Worm (Caenorhabditis elegans) whole organism, L2 larva: Measurements from ENCODE around the gene irld-18.
A peak's percentile ranks its signal among the peaks of the same experiment; 100 is the strongest.

Source experiments
- C34F6.9 ChIP-seq: fragments of 150-350 bp; optimal IDR thresholded peaks from 2 replicates; lab custom pipeline; 2014; ENCODE audit warnings: missing biosample characterization, missing genetic modification characterization
- F13H6.1 ChIP-seq: sonication (generic microtip); optimal IDR thresholded peaks from 2 replicates; lab custom pipeline; 2016; ENCODE audit warnings: missing genetic modification characterization, missing compliant biosample characterization
- R02D3.7 ChIP-seq: fragments of 150-350 bp; optimal IDR thresholded peaks from 2 replicates; lab custom pipeline; 2014; ENCODE audit warnings: missing biosample characterization, missing genetic modification characterization
- Y55F3AM.14 ChIP-seq: fragments of 200-800 bp; sonication (Bioruptor generic); optimal IDR thresholded peaks from 2 replicates; lab custom pipeline; 2018; ENCODE audit warnings: mild to moderate bottlenecking, missing genetic modification characterization, missing compliant biosample characterization
- ZK546.5 ChIP-seq: sonication (generic microtip); optimal IDR thresholded peaks from 2 replicates; lab custom pipeline; 2017; ENCODE audit warnings: missing biosample characterization, missing genetic modification characterization
- alr-1 ChIP-seq: fragments of 150-350 bp; optimal IDR thresholded peaks from 2 replicates; lab custom pipeline; 2014; ENCODE audit warnings: missing biosample characterization, missing genetic modification characterization
- aly-2 ChIP-seq: fragments of 150-350 bp; optimal IDR thresholded peaks from 2 replicates; lab custom pipeline; 2014; ENCODE audit warnings: missing biosample characterization, missing genetic modification characterization
- ama-1 ChIP-seq: fragments of 150-350 bp; optimal IDR thresholded peaks from 2 replicates; lab custom pipeline; 2018; ENCODE audit warnings: inconsistent platforms
- blmp-1 ChIP-seq: sonication (generic microtip); optimal IDR thresholded peaks from 2 replicates; lab custom pipeline; 2017; ENCODE audit warnings: missing genetic modification characterization, mild to moderate bottlenecking, missing compliant biosample characterization, antibody characterized with exemption, moderate library complexity; ENCODE audit not compliant: insufficient read depth
- ceh-16 ChIP-seq: fragments of 150-350 bp; optimal IDR thresholded peaks from 2 replicates; lab custom pipeline; 2014; ENCODE audit warnings: missing biosample characterization, missing genetic modification characterization
- ceh-82 ChIP-seq: fragments of 150-350 bp; optimal IDR thresholded peaks from 2 replicates; lab custom pipeline; 2014; ENCODE audit warnings: missing biosample characterization, missing genetic modification characterization
- crh-2 ChIP-seq: sonication (generic microtip); optimal IDR thresholded peaks from 2 replicates; lab custom pipeline; 2017; ENCODE audit warnings: missing biosample characterization, missing genetic modification characterization
- dmd-4 ChIP-seq: sonication (generic microtip); optimal IDR thresholded peaks from 2 replicates; lab custom pipeline; 2017; ENCODE audit warnings: missing biosample characterization, missing genetic modification characterization
- egl-27 ChIP-seq: sonication (generic microtip); optimal IDR thresholded peaks from 3 replicates; lab custom pipeline; 2017; ENCODE audit warnings: missing biosample characterization, missing genetic modification reagents, missing genetic modification characterization
- elt-1 ChIP-seq: fragments of 150-350 bp; optimal IDR thresholded peaks from 2 replicates; lab custom pipeline; 2014; ENCODE audit warnings: missing biosample characterization, missing genetic modification characterization
- elt-3 ChIP-seq: sonication (generic microtip); optimal IDR thresholded peaks from 2 replicates; lab custom pipeline; 2017; ENCODE audit warnings: missing biosample characterization, missing genetic modification characterization
- fos-1 ChIP-seq: fragments of 150-350 bp; optimal IDR thresholded peaks from 2 replicates; lab custom pipeline; 2014; ENCODE audit warnings: missing biosample characterization, missing genetic modification characterization
- gmeb-1 ChIP-seq: fragments of 150-350 bp; optimal IDR thresholded peaks from 2 replicates; lab custom pipeline; 2014; ENCODE audit warnings: missing biosample characterization, missing genetic modification characterization
- lin-11 ChIP-seq: fragments of 150-350 bp; sonication (generic microtip); optimal IDR thresholded peaks from 2 replicates; lab custom pipeline; 2014; ENCODE audit warnings: missing biosample characterization, missing genetic modification characterization, inconsistent platforms, mixed read lengths
- lin-13 ChIP-seq: fragments of 150-350 bp; optimal IDR thresholded peaks from 2 replicates; lab custom pipeline; 2014; ENCODE audit warnings: missing biosample characterization, missing genetic modification reagents, missing genetic modification characterization
- lin-39 ChIP-seq: fragments of 150-350 bp; optimal IDR thresholded peaks from 2 replicates; lab custom pipeline; 2014; ENCODE audit warnings: missing biosample characterization, missing genetic modification reagents, missing genetic modification characterization
- lsy-2 ChIP-seq, 2 experiments: fragments of 150-350 bp in 1 of 2; sonication (generic microtip) in 1 of 2; optimal IDR thresholded peaks; 2 replicates each; lab custom pipeline; 2014 to 2017; ENCODE audit warnings: missing biosample characterization in 2 of 2, missing genetic modification characterization in 2 of 2
- mab-5 ChIP-seq: fragments of 150-350 bp; optimal IDR thresholded peaks from 2 replicates; lab custom pipeline; 2014; ENCODE audit warnings: missing biosample characterization, missing genetic modification characterization
- mbf-1 ChIP-seq: sonication (generic microtip); optimal IDR thresholded peaks from 2 replicates; lab custom pipeline; 2017; ENCODE audit warnings: missing biosample characterization, missing genetic modification characterization
- mdl-1 ChIP-seq, 2 experiments: fragments of 150-350 bp in 1 of 2; sonication (generic microtip) in 1 of 2; optimal IDR thresholded peaks; 2 replicates each; lab custom pipeline; 2017; ENCODE audit warnings: missing biosample characterization in 2 of 2, missing genetic modification characterization in 2 of 2
- nhr-10 ChIP-seq: sonication (generic microtip); optimal IDR thresholded peaks from 2 replicates; lab custom pipeline; 2017; ENCODE audit warnings: missing biosample characterization, missing genetic modification characterization
- nhr-11 ChIP-seq: fragments of 150-350 bp; optimal IDR thresholded peaks from 2 replicates; lab custom pipeline; 2014; ENCODE audit warnings: missing biosample characterization, missing genetic modification characterization
- nhr-12 ChIP-seq: fragments of 150-350 bp; optimal IDR thresholded peaks from 2 replicates; lab custom pipeline; 2014; ENCODE audit warnings: missing biosample characterization, missing genetic modification characterization
- nhr-129 ChIP-seq: fragments of 150-350 bp; optimal IDR thresholded peaks from 2 replicates; lab custom pipeline; 2014; ENCODE audit warnings: missing biosample characterization, missing genetic modification characterization
- nhr-21 ChIP-seq: fragments of 150-350 bp; optimal IDR thresholded peaks from 2 replicates; lab custom pipeline; 2014; ENCODE audit warnings: missing biosample characterization, missing genetic modification characterization
- nhr-23 ChIP-seq: fragments of 150-350 bp; optimal IDR thresholded peaks from 2 replicates; lab custom pipeline; 2014; ENCODE audit warnings: missing biosample characterization, missing genetic modification reagents, missing genetic modification characterization
- nhr-237 ChIP-seq: fragments of 150-350 bp; optimal IDR thresholded peaks from 2 replicates; lab custom pipeline; 2014; ENCODE audit warnings: missing biosample characterization, missing genetic modification characterization
- nhr-25 ChIP-seq: fragments of 150-350 bp; sonication (generic microtip); optimal IDR thresholded peaks from 3 replicates; lab custom pipeline; 2014; ENCODE audit warnings: missing biosample characterization, missing genetic modification characterization
- nhr-6 ChIP-seq: fragments of 150-350 bp; optimal IDR thresholded peaks from 2 replicates; lab custom pipeline; 2014; ENCODE audit warnings: missing biosample characterization, missing genetic modification characterization
- nhr-77 ChIP-seq: fragments of 150-350 bp; optimal IDR thresholded peaks from 2 replicates; lab custom pipeline; 2014; ENCODE audit warnings: missing biosample characterization, missing genetic modification characterization
- peb-1 ChIP-seq: fragments of 150-350 bp; optimal IDR thresholded peaks from 2 replicates; lab custom pipeline; 2014; ENCODE audit warnings: missing biosample characterization, missing genetic modification characterization
- sem-4 ChIP-seq: fragments of 150-350 bp; optimal IDR thresholded peaks from 2 replicates; lab custom pipeline; 2014; ENCODE audit warnings: missing biosample characterization, missing genetic modification reagents, missing genetic modification characterization
- skn-1 ChIP-seq: sonication (generic microtip); optimal IDR thresholded peaks from 2 replicates; lab custom pipeline; 2017; ENCODE audit warnings: missing biosample characterization, missing genetic modification characterization
- sma-3 ChIP-seq: sonication (generic microtip); optimal IDR thresholded peaks from 2 replicates; lab custom pipeline; 2016; ENCODE audit warnings: missing genetic modification reagents, missing genetic modification characterization, missing compliant biosample characterization
- sma-9 ChIP-seq, 2 experiments: fragments of 150-350 bp in 1 of 2; sonication (generic microtip) in 1 of 2; optimal IDR thresholded peaks; 2 replicates each; lab custom pipeline; 2014 to 2016; ENCODE audit warnings: missing genetic modification characterization in 2 of 2, mild to moderate bottlenecking in 1 of 2, missing biosample characterization in 1 of 2, missing compliant biosample characterization in 1 of 2, missing genetic modification reagents in 1 of 2, moderate library complexity in 1 of 2
- snpc-4 ChIP-seq: fragments of 150-350 bp; optimal IDR thresholded peaks from 2 replicates; lab custom pipeline; 2014; ENCODE audit warnings: missing biosample characterization, missing genetic modification characterization
- unc-39 ChIP-seq: fragments of 150-350 bp; optimal IDR thresholded peaks from 2 replicates; lab custom pipeline; 2014; ENCODE audit warnings: missing biosample characterization, missing genetic modification characterization
- unc-55 ChIP-seq: fragments of 150-350 bp; sonication (generic microtip); optimal IDR thresholded peaks from 3 replicates; lab custom pipeline; 2014; ENCODE audit warnings: missing biosample characterization, missing genetic modification reagents, missing genetic modification characterization
- unc-62 ChIP-seq: fragments of 150-350 bp; optimal IDR thresholded peaks from 2 replicates; lab custom pipeline; 2014; ENCODE audit warnings: missing biosample characterization, missing genetic modification reagents, missing genetic modification characterization
- zag-1 ChIP-seq: fragments of 150-350 bp; optimal IDR thresholded peaks from 2 replicates; lab custom pipeline; 2014; ENCODE audit warnings: missing biosample characterization, missing genetic modification characterization
- ztf-1 ChIP-seq: fragments of 200-800 bp; sonication (Bioruptor generic); conservative IDR thresholded peaks from 2 replicates; pipeline ENCODE4 v1.3.6; 2022; ENCODE audit warnings: missing genetic modification characterization, missing compliant biosample characterization
- ztf-11 ChIP-seq: sonication (generic microtip); optimal IDR thresholded peaks from 2 replicates; lab custom pipeline; 2017; ENCODE audit warnings: missing biosample characterization, missing genetic modification characterization
- ztf-4 ChIP-seq: fragments of 150-350 bp; optimal IDR thresholded peaks from 2 replicates; lab custom pipeline; 2014; ENCODE audit warnings: missing biosample characterization, missing genetic modification characterization

The irld-18 gene

ce11 chrIV:14613375-14613774 lies 32.5 kb upstream of the irld-18 start:
- no peak for TF ChIP-seq ama-1 (lab: Kevin White, UChicago)
- TF ChIP-seq lsy-2 (tag; optimal IDR thresholded peaks at IDR 0.05; lab: Kevin White, UChicago), result peak in 1 of 2 experiments; percentile 21
- peak; percentile 19 for TF ChIP-seq sma-9 (GFP tag; optimal IDR thresholded peaks at IDR 0.05; lab: Kevin White, UChicago)
- TF ChIP-seq sma-9 (tag; optimal IDR thresholded peaks at IDR 0.05; lab: Kevin White, UChicago), result no peak
- peak; percentile 79 for TF ChIP-seq nhr-21 (tag; lab: Kevin White, UChicago)
- no peak for TF ChIP-seq elt-3 (tag; lab: Kevin White, UChicago)
- no peak for TF ChIP-seq sma-3

ce11 chrIV:14612547-14613329 lies 31.9 kb upstream of the irld-18 start:
- TF ChIP-seq Y55F3AM.14 (GFP tag; lab: Kevin White, UChicago) (no peak), sem-4 (no peak), nhr-237 (no peak), nhr-25 (tag; lab: Kevin White, UChicago) (peak; percentile 88), nhr-12 (no peak), ceh-16 (tag; lab: Kevin White, UChicago) (no peak), peb-1 (tag; lab: Kevin White, UChicago) (no peak), gmeb-1 (tag; lab: Kevin White, UChicago) (no peak), zag-1 (no peak), ztf-1 (GFP tag; lab: Robert Waterston, UW) (no peak), nhr-21 (tag; lab: Kevin White, UChicago) (peak; percentile 69), lin-13 (GFP tag; lab: Kevin White, UChicago) (no peak), mbf-1 (tag; lab: Kevin White, UChicago) (no peak), nhr-77 (tag; lab: Kevin White, UChicago) (no peak), crh-2 (peak; percentile 70), mab-5 (tag; lab: Kevin White, UChicago) (peak; percentile 40), lsy-2 (tag; optimal IDR thresholded peaks at IDR 0.05; lab: Kevin White, UChicago) (peak in 1 of 2 experiments; percentile 68), nhr-129 (tag; lab: Kevin White, UChicago) (peak; percentile 85), nhr-23 (tag; lab: Kevin White, UChicago) (no peak), egl-27 (peak; percentile 14), C34F6.9 (tag; lab: Kevin White, UChicago) (peak; percentile 32), nhr-11 (tag; lab: Kevin White, UChicago) (no peak), elt-1 (tag; lab: Kevin White, UChicago) (no peak), lin-39 (tag; lab: Kevin White, UChicago) (no peak), nhr-10 (tag; lab: Kevin White, UChicago) (no peak), unc-39 (no peak), F13H6.1 (tag; lab: Kevin White, UChicago) (peak; percentile 68), mdl-1 (tag; optimal IDR thresholded peaks at IDR 0.05; lab: Kevin White, UChicago) (peak; percentile 48 to 53), snpc-4 (tag; lab: Kevin White, UChicago) (no peak), ztf-11 (no peak), ceh-82 (no peak), elt-3 (tag; lab: Kevin White, UChicago) (no peak), unc-62 (no peak), sma-9 (GFP tag; optimal IDR thresholded peaks at IDR 0.05; lab: Kevin White, UChicago) (peak; percentile 96), sma-9 (tag; optimal IDR thresholded peaks at IDR 0.05; lab: Kevin White, UChicago) (no peak), ztf-4 (tag; lab: Kevin White, UChicago) (no peak), R02D3.7 (tag; lab: Kevin White, UChicago) (no peak), unc-55 (GFP tag; lab: Kevin White, UChicago) (peak; percentile 45), dmd-4 (tag; lab: Kevin White, UChicago) (no peak), sma-3 (peak; percentile 49), ama-1 (lab: Kevin White, UChicago) (no peak), fos-1 (tag; lab: Kevin White, UChicago) (peak; percentile 58), skn-1 (no peak), aly-2 (tag; lab: Kevin White, UChicago) (no peak), blmp-1 (tag; lab: Kevin White, UChicago) (peak; percentile 72), alr-1 (tag; lab: Kevin White, UChicago) (no peak), lin-11 (no peak), ZK546.5 (tag; lab: Kevin White, UChicago) (no peak), nhr-6 (tag; lab: Kevin White, UChicago) (peak; percentile 74)
